Fruit fly (Drosophila melanogaster) Kc167 (cell line): Measurements from ENCODE around the gene Sfp24Bd.

Source experiments
- Sin3A ChIP-seq: fragments of >200 bp; optimal IDR thresholded peaks from 2 replicates; lab custom pipeline; 2018; ENCODE audit warnings: missing external identifiers
- psq ChIP-seq: fragments of >200 bp; optimal IDR thresholded peaks from 2 replicates; lab custom pipeline; 2017; ENCODE audit warnings: missing external identifiers
- ttk ChIP-seq: sonication (Bioruptor generic); optimal IDR thresholded peaks from 2 replicates; lab custom pipeline; 2017; ENCODE audit warnings: missing external identifiers

dm6 chr2L:3629466-3629865 is 39.5 kb downstream of the Sfp24Bd start:
- TF ChIP-seq psq (no peak), ttk (lab: Kevin White, UChicago) (no peak), Sin3A (no peak)
